Worm (Caenorhabditis elegans): ENCODE measurements around the gene F21C10.9.

- TF ChIP-seq ama-1 (optimal IDR thresholded peaks at IDR 0.05) (no peak), ama-1 (GFP tag; optimal IDR thresholded peaks at IDR 0.05) (no peak), snpc-1.1 (tag; optimal IDR thresholded peaks at IDR 0.05; ENCODE audit: insufficient read depth) (no peak), die-1 (tag; optimal IDR thresholded peaks at IDR 0.05) (no peak), lin-35 (GFP tag; optimal IDR thresholded peaks at IDR 0.05) (no peak), efl-1 (GFP tag; optimal IDR thresholded peaks at IDR 0.05) (no peak), F49E8.2 (tag; optimal IDR thresholded peaks at IDR 0.05; ENCODE audit: insufficient read depth) (no peak), lin-26 (GFP tag; IDR thresholded peaks at IDR 0.05) (no peak), hmg-1.2 (GFP tag; IDR thresholded peaks at IDR 0.05) (no peak), hlh-12 (tag; optimal IDR thresholded peaks at IDR 0.05) (no peak), nhr-179 (tag; optimal IDR thresholded peaks at IDR 0.05) (no peak), akir-1 (GFP tag; optimal IDR thresholded peaks at IDR 0.05) (no peak), Y67H2A.10 (GFP tag; conservative IDR thresholded peaks at IDR 0.05) (no peak), nhr-80 (tag; optimal IDR thresholded peaks at IDR 0.05) (no peak), snpc-4 (GFP tag; optimal IDR thresholded peaks at IDR 0.05) (no peak), snpc-4 (tag; optimal IDR thresholded peaks at IDR 0.05) (no peak)
Measured at ce11 chrV:9126316-9126715, 27.8 kb upstream of the F21C10.9 start, which contains the start of gene F21C10.4.

Measured in whole organism, young adult.